Fruit fly (Drosophila melanogaster) whole organism, adult: ENCODE results near the gene CG33177.

ENCODE experiments used
- CG11617 ChIP-seq: fragments of 200-800 bp; sonication (Bioruptor generic); optimal IDR thresholded peaks from 2 replicates; lab custom pipeline; 2017; ENCODE audit warnings: mild to moderate bottlenecking, missing biosample characterization, missing genetic modification reagents, missing genetic modification characterization
- CG12768 ChIP-seq: fragments of 200-800 bp; sonication (Bioruptor generic); optimal IDR thresholded peaks from 2 replicates; lab custom pipeline; 2017; ENCODE audit warnings: missing biosample characterization, missing genetic modification characterization, mild to moderate bottlenecking, moderate library complexity, missing genetic modification reagents
- CG14711 ChIP-seq: fragments of 200-800 bp; sonication (Bioruptor generic); optimal IDR thresholded peaks from 2 replicates; lab custom pipeline; 2018; ENCODE audit warnings: missing biosample characterization, mild to moderate bottlenecking, missing genetic modification characterization, moderate library complexity
- CG1620 ChIP-seq: fragments of 200-800 bp; sonication (Bioruptor generic); optimal IDR thresholded peaks from 2 replicates; lab custom pipeline; 2016; ENCODE audit warnings: missing biosample characterization, missing genetic modification characterization
- CG33017 ChIP-seq: fragments of 200-800 bp; sonication (Bioruptor generic); optimal IDR thresholded peaks from 2 replicates; lab custom pipeline; 2018; ENCODE audit warnings: missing biosample characterization, mild to moderate bottlenecking, missing genetic modification characterization, moderate library complexity
- CG5204 ChIP-seq: fragments of 200-800 bp; sonication (Bioruptor generic); optimal IDR thresholded peaks from 2 replicates; lab custom pipeline; 2016; ENCODE audit warnings: missing biosample characterization, missing genetic modification characterization
- CG7045 ChIP-seq: fragments of 200-800 bp; sonication (Bioruptor generic); optimal IDR thresholded peaks from 2 replicates; lab custom pipeline; 2017; ENCODE audit warnings: missing biosample characterization, mild to moderate bottlenecking, missing genetic modification characterization
- CG7101 ChIP-seq: fragments of 200-800 bp; sonication (Bioruptor generic); optimal IDR thresholded peaks from 2 replicates; lab custom pipeline; 2018; ENCODE audit warnings: missing biosample characterization, mild to moderate bottlenecking, missing genetic modification characterization, moderate library complexity
- Clk ChIP-seq: fragments of 200-800 bp; sonication (Bioruptor generic); optimal IDR thresholded peaks from 2 replicates; lab custom pipeline; 2017; ENCODE audit warnings: missing biosample characterization, missing genetic modification characterization
- Crg-1 ChIP-seq: fragments of 200-800 bp; sonication (Bioruptor generic); optimal IDR thresholded peaks from 2 replicates; lab custom pipeline; 2016; ENCODE audit warnings: missing biosample characterization, missing genetic modification characterization
- Hr96 ChIP-seq: fragments of 200-800 bp; sonication (Bioruptor generic); optimal IDR thresholded peaks from 2 replicates; lab custom pipeline; 2016; ENCODE audit warnings: missing biosample characterization, missing genetic modification characterization
- Mnt ChIP-seq: fragments of 200-800 bp; sonication (Bioruptor generic); optimal IDR thresholded peaks from 2 replicates; lab custom pipeline; 2016; ENCODE audit warnings: missing biosample characterization, mild to moderate bottlenecking, missing genetic modification characterization
- bab1 ChIP-seq: fragments of 200-800 bp; sonication (Bioruptor generic); optimal IDR thresholded peaks from 3 replicates; lab custom pipeline; 2019; ENCODE audit warnings: missing biosample characterization, mild to moderate bottlenecking, missing genetic modification characterization, moderate library complexity
- cic ChIP-seq: fragments of 200-800 bp; sonication (Bioruptor generic); optimal IDR thresholded peaks from 2 replicates; lab custom pipeline; 2017; ENCODE audit warnings: missing biosample characterization, mild to moderate bottlenecking, missing genetic modification characterization, moderate library complexity
- cnc ChIP-seq, 2 experiments: fragments of >200 bp; optimal IDR thresholded peaks; 2 replicates each; lab custom pipeline; 2017
- kay ChIP-seq: fragments of 200-800 bp; sonication (Bioruptor generic); peaks from one replicate; lab custom pipeline; 2016; ENCODE audit warnings: missing biosample characterization, missing genetic modification characterization, borderline replicate concordance
- ovo ChIP-seq: fragments of 200-800 bp; sonication (Bioruptor generic); optimal IDR thresholded peaks from 2 replicates; lab custom pipeline; 2016; ENCODE audit warnings: missing biosample characterization, missing genetic modification characterization
- pad ChIP-seq: fragments of 200-800 bp; sonication (Bioruptor generic); optimal IDR thresholded peaks from 3 replicates; lab custom pipeline; 2017; ENCODE audit warnings: missing biosample characterization, missing genetic modification characterization, mild to moderate bottlenecking, moderate library complexity, missing genetic modification reagents
- tj ChIP-seq: fragments of 200-800 bp; sonication (Bioruptor generic); optimal IDR thresholded peaks from 3 replicates; lab custom pipeline; 2017; ENCODE audit warnings: missing biosample characterization, mild to moderate bottlenecking, missing genetic modification characterization, moderate library complexity
- toe ChIP-seq: fragments of 200-800 bp; sonication (Bioruptor generic); optimal IDR thresholded peaks from 2 replicates; lab custom pipeline; 2016; ENCODE audit warnings: missing biosample characterization, missing genetic modification characterization

Gene CG33177

dm6 chrX:15080780-15081402 lies at the start of gene CG33177:
CG33177 (plus strand) TSS chrX:15081367.
- TF ChIP-seq cnc (optimal IDR thresholded peaks at IDR 0.05; lab: Kevin White, UChicago) (no peak), bab1 (GFP tag; lab: Kevin White, UChicago) (peak; percentile 62), kay (GFP tag; lab: Kevin White, UChicago) (no peak), toe (GFP tag; lab: Kevin White, UChicago) (peak; percentile 17), tj (peak; percentile 15), Hr96 (GFP tag; lab: Kevin White, UChicago) (no peak), Clk (GFP tag; lab: Kevin White, UChicago) (no peak), CG14711 (tag; lab: Kevin White, UChicago) (no peak), cic (no peak), Crg-1 (GFP tag; lab: Kevin White, UChicago) (no peak), pad (GFP tag; lab: Kevin White, UChicago) (peak; percentile 39), CG5204 (GFP tag; lab: Kevin White, UChicago) (no peak), CG12768 (GFP tag; lab: Kevin White, UChicago) (no peak), CG7101 (tag; lab: Kevin White, UChicago) (peak; percentile 17), ovo (GFP tag; lab: Kevin White, UChicago) (no peak), CG1620 (GFP tag; lab: Kevin White, UChicago) (peak; percentile 33), CG11617 (GFP tag; lab: Kevin White, UChicago) (no peak), CG7045 (GFP tag; lab: Kevin White, UChicago) (no peak), CG33017 (tag; lab: Kevin White, UChicago) (no peak), Mnt (GFP tag; lab: Kevin White, UChicago) (peak; percentile 28)

dm6 chrX:15042499-15042898 lies 38.7 kb upstream of the CG33177 start:
- TF ChIP-seq Clk (GFP tag; lab: Kevin White, UChicago), result no peak
- peak; percentile 58 for TF ChIP-seq tj
- peak; percentile 32 for TF ChIP-seq bab1 (GFP tag; lab: Kevin White, UChicago)
- no peak for TF ChIP-seq CG11617 (GFP tag; lab: Kevin White, UChicago)
- no peak for TF ChIP-seq CG7045 (GFP tag; lab: Kevin White, UChicago)
- peak; percentile 25 for TF ChIP-seq CG5204 (GFP tag; lab: Kevin White, UChicago)

- TF ChIP-seq Clk (GFP tag; lab: Kevin White, UChicago), result no peak
- no peak for TF ChIP-seq CG7045 (GFP tag; lab: Kevin White, UChicago)
- TF ChIP-seq tj, result no peak
- TF ChIP-seq CG1620 (GFP tag; lab: Kevin White, UChicago), result no peak
- peak; percentile 49 for TF ChIP-seq ovo (GFP tag; lab: Kevin White, UChicago)
- TF ChIP-seq cic, result peak; percentile 13
- peak; percentile 36 for TF ChIP-seq Crg-1 (GFP tag; lab: Kevin White, UChicago)
- no peak for TF ChIP-seq CG33017 (tag; lab: Kevin White, UChicago)
- no peak for TF ChIP-seq CG11617 (GFP tag; lab: Kevin White, UChicago)
- no peak for TF ChIP-seq kay (GFP tag; lab: Kevin White, UChicago)
- TF ChIP-seq CG5204 (GFP tag; lab: Kevin White, UChicago), result no peak
- no peak for TF ChIP-seq bab1 (GFP tag; lab: Kevin White, UChicago)
- no peak for TF ChIP-seq Mnt (GFP tag; lab: Kevin White, UChicago)
- TF ChIP-seq cnc (optimal IDR thresholded peaks at IDR 0.05; lab: Kevin White, UChicago), result peak in 1 of 2 experiments; percentile 30
- TF ChIP-seq CG12768 (GFP tag; lab: Kevin White, UChicago), result no peak
- TF ChIP-seq pad (GFP tag; lab: Kevin White, UChicago), result no peak
Observed at dm6 chrX:15043013-15043699, 38.0 kb upstream of the CG33177 start.

dm6 chrX:15043700-15044225 lies 37.4 kb upstream of the CG33177 start, which contains the start of gene CG5541:
CG5541 (plus strand) TSS chrX:15044123.
- TF ChIP-seq cic (peak; percentile 15), tj (no peak), toe (GFP tag; lab: Kevin White, UChicago) (no peak), Hr96 (GFP tag; lab: Kevin White, UChicago) (peak; percentile 44), CG14711 (tag; lab: Kevin White, UChicago) (peak; percentile 35), CG5204 (GFP tag; lab: Kevin White, UChicago) (peak; percentile 45), CG1620 (GFP tag; lab: Kevin White, UChicago) (peak; percentile 56), pad (GFP tag; lab: Kevin White, UChicago) (peak; percentile 93), Clk (GFP tag; lab: Kevin White, UChicago) (no peak), CG33017 (tag; lab: Kevin White, UChicago) (no peak), Mnt (GFP tag; lab: Kevin White, UChicago) (peak; percentile 77), kay (GFP tag; lab: Kevin White, UChicago) (no peak), CG7045 (GFP tag; lab: Kevin White, UChicago) (no peak), CG11617 (GFP tag; lab: Kevin White, UChicago) (peak; percentile 77), bab1 (GFP tag; lab: Kevin White, UChicago) (peak; percentile 70), Crg-1 (GFP tag; lab: Kevin White, UChicago) (no peak), cnc (optimal IDR thresholded peaks at IDR 0.05; lab: Kevin White, UChicago) (no peak), CG12768 (GFP tag; lab: Kevin White, UChicago) (peak; percentile 15), ovo (GFP tag; lab: Kevin White, UChicago) (peak; percentile 25), CG7101 (tag; lab: Kevin White, UChicago) (peak; percentile 66)

- TF ChIP-seq Mnt (GFP tag; lab: Kevin White, UChicago) (peak; percentile 28), toe (GFP tag; lab: Kevin White, UChicago) (no peak), kay (GFP tag; lab: Kevin White, UChicago) (peak; percentile 69), ovo (GFP tag; lab: Kevin White, UChicago) (peak; percentile 95), tj (no peak), cic (peak; percentile 57)
Observed at dm6 chrX:15045608-15046007, 35.6 kb upstream of the CG33177 start.
